Fruit fly (Drosophila melanogaster): Measurements from ENCODE around the gene MCTS1.

dm6 chrX:5988088-5988987 is 49.4 kb upstream of the MCTS1 start, which contains the start of gene CG5966:
- TF ChIP-seq CG8478 (optimal IDR thresholded peaks at IDR 0.05) (no peak), CTCF (optimal IDR thresholded peaks at IDR 0.05) (no peak)
